Fruit fly (Drosophila melanogaster) whole organism, embryonic: Measurements from ENCODE around the gene qless.

Source experiments
- B-H1 ChIP-seq: fragments of 200-800 bp; sonication (Bioruptor generic); IDR thresholded peaks from 3 replicates; pipeline ENCODE4 v1.3.6; 2022; ENCODE audit warnings: missing biosample characterization, missing genetic modification characterization
- BEAF-32 ChIP-seq: fragments of 200-800 bp; sonication (Bioruptor generic); optimal IDR thresholded peaks from 3 replicates; lab custom pipeline; 2017; ENCODE audit warnings: missing biosample characterization, missing genetic modification characterization, mild to moderate bottlenecking, moderate library complexity, missing genetic modification reagents
- Bdp1 ChIP-seq: fragments of 200-800 bp; sonication (Bioruptor generic); optimal IDR thresholded peaks from 3 replicates; lab custom pipeline; 2016; ENCODE audit warnings: missing biosample characterization, missing genetic modification characterization
- CG11398 ChIP-seq: fragments of 200-800 bp; sonication (Bioruptor generic); optimal IDR thresholded peaks from 2 replicates; lab custom pipeline; 2016; ENCODE audit warnings: missing biosample characterization, missing genetic modification characterization
- CG12219 ChIP-seq: fragments of 200-800 bp; sonication (Bioruptor generic); optimal IDR thresholded peaks from 3 replicates; lab custom pipeline; 2018; ENCODE audit warnings: missing biosample characterization, mild to moderate bottlenecking, missing genetic modification characterization
- CG12299 ChIP-seq: fragments of 200-800 bp; sonication (Bioruptor generic); optimal IDR thresholded peaks from 2 replicates; lab custom pipeline; 2018; ENCODE audit warnings: missing biosample characterization, mild to moderate bottlenecking, missing genetic modification characterization
- CG13624 ChIP-seq: fragments of 200-800 bp; sonication (Bioruptor generic); optimal IDR thresholded peaks from 2 replicates; lab custom pipeline; 2016; ENCODE audit warnings: missing biosample characterization, missing genetic modification characterization
- CG15269 ChIP-seq: fragments of 200-800 bp; sonication (Bioruptor generic); optimal IDR thresholded peaks from 2 replicates; lab custom pipeline; 2018; ENCODE audit warnings: missing biosample characterization, mild to moderate bottlenecking, missing genetic modification characterization, moderate library complexity
- CG17186 ChIP-seq: fragments of 200-800 bp; sonication (Bioruptor generic); optimal IDR thresholded peaks from 3 replicates; lab custom pipeline; 2017; ENCODE audit warnings: missing biosample characterization, missing genetic modification reagents, missing genetic modification characterization
- CG17361 ChIP-seq: fragments of 200-800 bp; sonication (Bioruptor generic); IDR thresholded peaks from 3 replicates; pipeline ENCODE4 v1.3.6; 2022; ENCODE audit warnings: missing biosample characterization, missing genetic modification characterization
- CG32532 ChIP-seq: fragments of 200-800 bp; sonication (Bioruptor generic); IDR thresholded peaks from 2 replicates; pipeline ENCODE4 v1.3.6; 2022; ENCODE audit warnings: missing biosample characterization, missing genetic modification characterization
- CG43689 ChIP-seq: fragments of 200-800 bp; sonication (Bioruptor generic); IDR thresholded peaks from 2 replicates; pipeline ENCODE4 v1.3.6; 2022; ENCODE audit warnings: missing biosample characterization, missing genetic modification characterization
- CG5953 ChIP-seq: fragments of 200-800 bp; sonication (Bioruptor generic); IDR thresholded peaks from 2 replicates; pipeline ENCODE4 v1.3.6; 2022; ENCODE audit warnings: missing biosample characterization, missing genetic modification characterization
- CG6654 ChIP-seq: fragments of 200-800 bp; sonication (Bioruptor generic); optimal IDR thresholded peaks from 2 replicates; lab custom pipeline; 2017; ENCODE audit warnings: missing biosample characterization, mild to moderate bottlenecking, missing genetic modification characterization
- CG6689 ChIP-seq: fragments of 200-800 bp; sonication (Bioruptor generic); IDR thresholded peaks from 2 replicates; pipeline ENCODE4 v1.3.6; 2022; ENCODE audit warnings: missing biosample characterization, missing genetic modification characterization
- CG7839 ChIP-seq: fragments of 200-800 bp; sonication (Bioruptor generic); optimal IDR thresholded peaks from 3 replicates; lab custom pipeline; 2018; ENCODE audit warnings: missing biosample characterization, mild to moderate bottlenecking, missing genetic modification characterization, moderate library complexity
- CG8765 ChIP-seq: fragments of 200-800 bp; sonication (Bioruptor generic); IDR thresholded peaks from 2 replicates; pipeline ENCODE4 v1.3.6; 2022; ENCODE audit warnings: missing biosample characterization, missing genetic modification characterization
- CG8924 ChIP-seq: fragments of 200-800 bp; optimal IDR thresholded peaks from 3 replicates; lab custom pipeline; 2019; ENCODE audit warnings: missing biosample characterization, mild to moderate bottlenecking, missing genetic modification characterization, moderate library complexity
- CG9932 ChIP-seq: fragments of 200-800 bp; sonication (Bioruptor generic); IDR thresholded peaks from 2 replicates; pipeline ENCODE4 v1.3.6; 2022; ENCODE audit warnings: missing biosample characterization, missing genetic modification characterization
- D19B ChIP-seq: fragments of 200-800 bp; sonication (Bioruptor generic); optimal IDR thresholded peaks from 2 replicates; lab custom pipeline; 2017; ENCODE audit warnings: missing biosample characterization, mild to moderate bottlenecking, missing genetic modification characterization
- Dip3 ChIP-seq: fragments of 200-800 bp; sonication (Bioruptor generic); optimal IDR thresholded peaks from 3 replicates; lab custom pipeline; 2016; ENCODE audit warnings: missing biosample characterization, missing genetic modification characterization
- H15 ChIP-seq: fragments of 200-800 bp; sonication (Bioruptor generic); IDR thresholded peaks from 3 replicates; pipeline ENCODE4 v1.3.6; 2022; ENCODE audit warnings: missing biosample characterization, missing genetic modification characterization
- Hand ChIP-seq: fragments of 200-800 bp; sonication (Bioruptor generic); optimal IDR thresholded peaks from 2 replicates; lab custom pipeline; 2017; ENCODE audit warnings: mild to moderate bottlenecking, missing biosample characterization, missing genetic modification reagents, missing genetic modification characterization
- Hey ChIP-seq: fragments of 200-800 bp; sonication (Bioruptor generic); optimal IDR thresholded peaks from 3 replicates; lab custom pipeline; 2018; ENCODE audit warnings: missing biosample characterization, mild to moderate bottlenecking, missing genetic modification characterization
- Hsf ChIP-seq: fragments of 200-800 bp; sonication (Bioruptor generic); optimal IDR thresholded peaks from 3 replicates; lab custom pipeline; 2016; ENCODE audit warnings: missing biosample characterization, missing genetic modification characterization
- Lhr ChIP-seq: fragments of 200-800 bp; sonication (Bioruptor generic); optimal IDR thresholded peaks from 3 replicates; lab custom pipeline; 2017; ENCODE audit warnings: mild to moderate bottlenecking, missing biosample characterization, missing genetic modification reagents, missing genetic modification characterization
- Lpt ChIP-seq: fragments of >200 bp; optimal IDR thresholded peaks from 2 replicates; lab custom pipeline; 2018; ENCODE audit warnings: missing biosample characterization, missing genetic modification characterization
- MBD-R2 ChIP-seq: fragments of 200-800 bp; sonication (Bioruptor generic); IDR thresholded peaks from 2 replicates; pipeline ENCODE4 v1.3.6; 2022; ENCODE audit warnings: missing biosample characterization, missing genetic modification characterization
- Myb ChIP-seq: fragments of 200-800 bp; sonication (Bioruptor generic); optimal IDR thresholded peaks from 2 replicates; lab custom pipeline; 2016; ENCODE audit warnings: missing biosample characterization, missing genetic modification characterization
- Ptx1 ChIP-seq: fragments of 200-800 bp; sonication (Bioruptor generic); IDR thresholded peaks from 2 replicates; pipeline ENCODE4 v1.3.6; 2022; ENCODE audit warnings: missing biosample characterization, missing genetic modification characterization
- Sin3A ChIP-seq: fragments of >200 bp; optimal IDR thresholded peaks from 2 replicates; lab custom pipeline; 2018
- Stat92E ChIP-seq, 3 experiments: fragments of >200 bp in 2 of 3; fragments of 200-800 bp in 1 of 3; sonication (Bioruptor generic) in 1 of 3; optimal IDR thresholded peaks; 2 replicates each; lab custom pipeline; 2017 to 2019; ENCODE audit warnings: missing biosample characterization in 3 of 3, missing genetic modification characterization in 3 of 3, mild to moderate bottlenecking in 1 of 3, moderate library complexity in 1 of 3
- br ChIP-seq: fragments of >200 bp; optimal IDR thresholded peaks from 2 replicates; lab custom pipeline; 2017
- cas ChIP-seq: fragments of 200-800 bp; sonication (Bioruptor generic); IDR thresholded peaks from 2 replicates; pipeline ENCODE4 v1.3.6; 2022; ENCODE audit warnings: missing biosample characterization, missing genetic modification characterization
- caup ChIP-seq: fragments of 200-800 bp; sonication (Bioruptor generic); optimal IDR thresholded peaks from 3 replicates; lab custom pipeline; 2017; ENCODE audit warnings: missing biosample characterization, mild to moderate bottlenecking, missing genetic modification characterization, moderate library complexity; ENCODE audit not compliant: severe bottlenecking
- da ChIP-seq: fragments of 200-800 bp; sonication (Bioruptor generic); optimal IDR thresholded peaks from 2 replicates; lab custom pipeline; 2016; ENCODE audit warnings: missing biosample characterization, missing genetic modification characterization
- disco-r ChIP-seq: fragments of 200-800 bp; sonication (Bioruptor generic); optimal IDR thresholded peaks from 2 replicates; lab custom pipeline; 2016; ENCODE audit warnings: missing biosample characterization, missing genetic modification characterization
- gcm ChIP-seq: fragments of 200-800 bp; sonication (Bioruptor generic); optimal IDR thresholded peaks from 2 replicates; lab custom pipeline; 2019; ENCODE audit warnings: missing biosample characterization, mild to moderate bottlenecking, missing genetic modification characterization, moderate library complexity
- gsb ChIP-seq: fragments of 200-800 bp; sonication (Bioruptor generic); IDR thresholded peaks from 2 replicates; pipeline ENCODE4 v1.3.6; 2022; ENCODE audit warnings: missing biosample characterization, missing genetic modification characterization
- hth ChIP-seq: fragments of >200 bp; optimal IDR thresholded peaks from 2 replicates; lab custom pipeline; 2017; ENCODE audit warnings: inconsistent platforms
- kah ChIP-seq: fragments of 200-800 bp; sonication (Bioruptor generic); optimal IDR thresholded peaks from 2 replicates; lab custom pipeline; 2018; ENCODE audit warnings: missing biosample characterization, mild to moderate bottlenecking, missing genetic modification characterization
- maf-S ChIP-seq: fragments of 200-800 bp; sonication (Bioruptor generic); optimal IDR thresholded peaks from 2 replicates; lab custom pipeline; 2016; ENCODE audit warnings: missing biosample characterization, missing genetic modification characterization
- nerfin-1 ChIP-seq: fragments of 200-800 bp; sonication (Bioruptor generic); optimal IDR thresholded peaks from 3 replicates; lab custom pipeline; 2019; ENCODE audit warnings: missing biosample characterization, mild to moderate bottlenecking, missing genetic modification characterization, moderate library complexity
- oc ChIP-seq: fragments of 200-800 bp; sonication (Bioruptor generic); optimal IDR thresholded peaks from 2 replicates; lab custom pipeline; 2018; ENCODE audit warnings: missing biosample characterization, mild to moderate bottlenecking, missing genetic modification characterization, moderate library complexity
- p53 ChIP-seq: fragments of 200-800 bp; sonication (Bioruptor generic); optimal IDR thresholded peaks from 2 replicates; lab custom pipeline; 2016; ENCODE audit warnings: missing biosample characterization, missing genetic modification characterization
- pros ChIP-seq: fragments of 200-800 bp; sonication (Bioruptor generic); optimal IDR thresholded peaks from 3 replicates; lab custom pipeline; 2019; ENCODE audit warnings: missing biosample characterization, mild to moderate bottlenecking, missing genetic modification characterization, moderate library complexity
- pum ChIP-seq: fragments of 200-800 bp; sonication (Bioruptor generic); optimal IDR thresholded peaks from 2 replicates; lab custom pipeline; 2016; ENCODE audit warnings: missing biosample characterization, missing genetic modification characterization
- repo ChIP-seq: fragments of 200-800 bp; sonication (Bioruptor generic); optimal IDR thresholded peaks from 2 replicates; lab custom pipeline; 2016; ENCODE audit warnings: missing biosample characterization, missing genetic modification characterization
- sens ChIP-seq: fragments of 200-800 bp; sonication (Bioruptor generic); peaks from one replicate; lab custom pipeline; 2016; ENCODE audit warnings: missing biosample characterization, missing genetic modification characterization
- sob ChIP-seq: fragments of 200-800 bp; sonication (Bioruptor generic); IDR thresholded peaks from 2 replicates; pipeline ENCODE4 v1.3.6; 2022; ENCODE audit warnings: missing biosample characterization, missing genetic modification characterization
- tap ChIP-seq: fragments of 200-800 bp; optimal IDR thresholded peaks from 3 replicates; lab custom pipeline; 2019; ENCODE audit warnings: missing biosample characterization, mild to moderate bottlenecking, missing genetic modification characterization, moderate library complexity

The qless gene

DNA sequence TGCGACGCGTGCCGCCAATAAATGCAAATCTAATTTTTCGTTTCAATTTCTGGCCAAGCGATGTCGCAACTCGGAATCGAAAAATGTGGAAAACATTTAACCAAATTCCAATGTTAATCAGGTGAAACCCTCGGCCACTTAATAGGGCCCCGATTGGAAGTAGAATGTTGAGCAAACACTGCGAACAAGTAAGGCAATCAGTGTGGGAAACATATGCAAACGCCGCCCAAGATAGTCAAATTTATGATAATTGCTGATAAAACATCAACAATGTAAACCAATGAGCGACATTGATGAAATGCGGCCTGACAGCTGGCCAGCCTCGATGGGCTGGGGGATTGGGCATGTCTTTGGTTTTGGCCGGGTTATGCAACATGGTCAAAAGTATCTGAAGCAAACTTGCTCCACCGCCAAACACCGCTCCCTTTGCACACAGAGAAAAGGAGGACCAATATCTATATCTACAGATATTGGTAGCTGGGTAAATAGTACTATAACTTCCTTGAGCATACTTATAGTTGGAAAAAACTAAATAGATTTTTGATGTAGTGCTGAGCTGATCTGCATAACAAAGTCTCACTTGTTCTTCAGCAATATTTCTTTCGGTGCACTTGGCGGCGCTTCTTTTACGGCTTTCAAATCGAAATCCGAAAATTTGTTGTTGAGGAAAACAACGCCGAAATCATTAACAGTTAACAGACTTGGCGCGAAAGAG is 5.0 kb downstream of the qless start (continued):
- TF ChIP-seq Hsf (GFP tag; lab: Kevin White, UChicago) (peak; percentile 56), Lhr (peak; percentile 17), MBD-R2 (GFP tag; lab: Robert Waterston, UW) (no peak), CG8765 (GFP tag; lab: Robert Waterston, UW) (no peak), CG17361 (peak; percentile 79), hth (no peak), Ptx1 (GFP tag; lab: Robert Waterston, UW) (peak; percentile 84), CG32532 (GFP tag; lab: Robert Waterston, UW) (peak; percentile 14; the same call in 1 of the 2 replicates), Hand (no peak), Dip3 (peak; percentile 14), Hey (tag; lab: Kevin White, UChicago) (no peak), CG12219 (GFP tag; lab: Kevin White, UChicago) (peak; percentile 70), CG17186 (no peak), CG11398 (GFP tag; lab: Kevin White, UChicago) (peak; percentile 58), kah (GFP tag; lab: Kevin White, UChicago) (peak; percentile 66), Lpt (GFP tag; lab: Kevin White, UChicago) (no peak), pum (GFP tag; lab: Kevin White, UChicago) (peak; percentile 61), Sin3A (lab: Kevin White, UChicago) (no peak), caup (GFP tag; lab: Kevin White, UChicago) (peak; percentile 46), CG6689 (GFP tag; lab: Robert Waterston, UW) (peak; percentile 81), CG5953 (GFP tag; lab: Robert Waterston, UW) (peak; percentile 74), br (lab: Kevin White, UChicago) (no peak), disco-r (peak; percentile 5), gsb (GFP tag; lab: Robert Waterston, UW) (0 out of 2 replicates have a peak, but pooled peaks have one; percentile 37), CG6654 (GFP tag; lab: Kevin White, UChicago) (peak; percentile 48), sob (GFP tag; lab: Robert Waterston, UW) (peak; percentile 77), repo (GFP tag; lab: Kevin White, UChicago) (peak; percentile 30), CG7839 (peak; percentile 83), Bdp1 (GFP tag; lab: Kevin White, UChicago) (no peak), D19B (no peak), gcm (GFP tag; lab: Kevin White, UChicago) (peak; percentile 56), BEAF-32 (GFP tag; lab: Kevin White, UChicago) (no peak), Myb (GFP tag; lab: Kevin White, UChicago) (peak; percentile 24), tap (tag; lab: Kevin White, UChicago) (peak; percentile 84), CG12299 (tag; lab: Kevin White, UChicago) (peak; percentile 40), Stat92E (GFP tag; optimal IDR thresholded peaks at IDR 0.05; lab: Kevin White, UChicago) (no peak), B-H1 (GFP tag; lab: Robert Waterston, UW) (peak; percentile 78), CG15269 (tag; lab: Kevin White, UChicago) (peak; percentile 88), oc (peak; percentile 44), CG43689 (peak; percentile 58; the same call in 1 of the 2 replicates), maf-S (GFP tag; lab: Kevin White, UChicago) (peak; percentile 33), CG9932 (no peak), da (no peak), H15 (GFP tag; lab: Robert Waterston, UW) (peak; percentile 77), nerfin-1 (tag; lab: Kevin White, UChicago) (peak; percentile 83), pros (GFP tag; lab: Kevin White, UChicago) (no peak), sens (GFP tag; lab: Kevin White, UChicago) (peak; percentile 95), CG8924 (peak; percentile 83), p53 (GFP tag; lab: Kevin White, UChicago) (no peak), cas (GFP tag; lab: Robert Waterston, UW) (no peak), CG13624 (GFP tag; lab: Kevin White, UChicago) (no peak)
